Fruit fly (Drosophila melanogaster): Measurements from ENCODE around the gene CG10163.

The CG10163 gene

DNA sequence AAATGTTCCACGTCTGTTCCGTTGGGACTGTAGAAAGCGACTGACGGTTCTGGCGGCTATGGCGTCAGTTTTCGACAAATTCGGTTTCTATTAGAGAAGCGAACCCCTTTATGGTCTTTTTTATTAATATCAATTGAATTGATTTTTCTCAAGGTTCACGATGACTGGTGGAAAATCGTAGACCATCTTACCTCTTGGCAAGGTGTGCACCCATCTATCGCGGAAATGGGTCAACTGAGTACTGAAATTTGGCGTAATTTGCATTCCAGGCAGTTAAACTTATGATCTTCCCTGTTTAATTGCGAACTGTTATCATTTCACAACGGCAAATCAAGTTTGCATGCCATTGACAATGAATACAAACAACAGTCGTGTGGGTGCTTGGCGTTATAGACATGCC is 18.6 kb downstream of the CG10163 start, which contains the start of gene CG10226:
TSS of gene CG10226 (minus strand) at position 101 of the 400 bp plus-strand sequence.
- TF ChIP-seq Pif1B (GFP tag; optimal IDR thresholded peaks at IDR 0.05): no peak
- no peak for TF ChIP-seq CG32121 (GFP tag; IDR thresholded peaks at IDR 0.05)
- no peak for TF ChIP-seq CG12605 (GFP tag; IDR thresholded peaks at IDR 0.05)
- TF ChIP-seq CG8301 (tag; optimal IDR thresholded peaks at IDR 0.05): no peak
- no peak for TF ChIP-seq CG14655 (GFP tag; optimal IDR thresholded peaks at IDR 0.05)
- TF ChIP-seq CG10348 (GFP tag; IDR thresholded peaks at IDR 0.05): no peak
- no peak for TF ChIP-seq CG9948 (tag; optimal IDR thresholded peaks at IDR 0.05)
- no peak for TF ChIP-seq CG13204 (GFP tag; optimal IDR thresholded peaks at IDR 0.05)
- no peak for TF ChIP-seq gl (tag; optimal IDR thresholded peaks at IDR 0.05)
- no peak for TF ChIP-seq Ets98B (GFP tag; IDR thresholded peaks at IDR 0.05)
- TF ChIP-seq fd96Ca (GFP tag; IDR thresholded peaks at IDR 0.05): no peak

DNA sequence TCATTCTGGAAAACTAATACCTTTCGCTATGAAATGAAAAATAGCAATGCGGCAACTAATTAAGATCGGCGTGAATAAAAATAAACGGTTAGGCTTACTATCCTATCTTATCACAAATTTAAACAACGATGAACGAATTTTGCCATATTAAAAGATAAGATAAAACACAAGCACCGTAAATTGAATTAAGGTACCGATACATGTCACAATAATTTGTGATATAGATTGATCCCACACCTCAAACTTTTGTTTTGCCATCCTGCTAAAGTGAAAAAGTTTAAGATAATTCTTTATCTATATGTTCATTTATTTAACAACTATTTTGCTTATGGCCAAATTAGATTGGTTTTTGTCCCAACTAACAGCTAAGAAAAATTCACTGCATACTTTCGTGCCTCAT is 24.5 kb downstream of the CG10163 start, which contains the start of gene CG42714:
TSS of gene CG42714 (minus strand) at position 22 of the 400 bp plus-strand sequence.
- TF ChIP-seq D1 (tag; optimal IDR thresholded peaks at IDR 0.05): no peak
- no peak for TF ChIP-seq CG17806 (tag; optimal IDR thresholded peaks at IDR 0.05)
- TF ChIP-seq CG9948 (tag; optimal IDR thresholded peaks at IDR 0.05): no peak
- no peak for TF ChIP-seq EcR (GFP tag; optimal IDR thresholded peaks at IDR 0.05)

DNA sequence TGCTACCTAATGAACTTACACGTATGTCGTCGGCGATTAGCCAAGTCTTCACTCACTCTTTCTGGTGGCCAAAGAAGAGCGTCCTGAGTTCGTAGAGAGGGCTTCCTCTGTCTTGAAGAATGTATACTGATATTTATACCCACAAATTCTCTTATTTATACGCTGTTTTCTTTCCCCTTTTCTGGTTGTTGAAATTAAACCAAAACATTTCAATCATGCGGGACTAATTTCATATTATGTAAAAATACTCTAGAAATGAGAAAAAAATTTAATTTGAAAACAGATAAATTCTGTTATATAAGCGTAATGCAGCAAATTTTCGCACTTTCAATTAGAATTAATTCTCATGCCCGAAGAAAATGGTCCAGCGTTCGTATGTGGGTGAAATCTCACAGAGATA is 25.3 kb downstream of the CG10163 start, which contains the start of gene BG642312:
TSS of gene BG642312 (minus strand) at position 101 of the 400 bp plus-strand sequence.
- TF ChIP-seq CG4496 (GFP tag; IDR thresholded peaks at IDR 0.05) (no peak), EcR (GFP tag; optimal IDR thresholded peaks at IDR 0.05) (no peak), Pif1A (GFP tag; optimal IDR thresholded peaks at IDR 0.05) (no peak), CG8301 (tag; optimal IDR thresholded peaks at IDR 0.05) (no peak), CG15710 (tag; optimal IDR thresholded peaks at IDR 0.05) (no peak), CG8159 (tag; optimal IDR thresholded peaks at IDR 0.05) (no peak), D1 (tag; optimal IDR thresholded peaks at IDR 0.05) (no peak), fd96Ca (GFP tag; IDR thresholded peaks at IDR 0.05) (no peak), CG34367 (tag; optimal IDR thresholded peaks at IDR 0.05) (no peak), CG12605 (GFP tag; IDR thresholded peaks at IDR 0.05) (no peak), Ets98B (GFP tag; IDR thresholded peaks at IDR 0.05) (no peak), CG17806 (tag; optimal IDR thresholded peaks at IDR 0.05) (no peak)

- TF ChIP-seq CG15710 (tag; optimal IDR thresholded peaks at IDR 0.05): no peak
- TF ChIP-seq rn (GFP tag; IDR thresholded peaks at IDR 0.05): no peak
- no peak for TF ChIP-seq CG9948 (tag; optimal IDR thresholded peaks at IDR 0.05)
- TF ChIP-seq CG34367 (tag; optimal IDR thresholded peaks at IDR 0.05): no peak
- TF ChIP-seq CG10348 (GFP tag; IDR thresholded peaks at IDR 0.05): no peak
- no peak for TF ChIP-seq Ets98B (GFP tag; IDR thresholded peaks at IDR 0.05)
- no peak for TF ChIP-seq Snoo (tag; optimal IDR thresholded peaks at IDR 0.05)
- TF ChIP-seq CG14655 (GFP tag; optimal IDR thresholded peaks at IDR 0.05): no peak
- TF ChIP-seq CG13204 (GFP tag; optimal IDR thresholded peaks at IDR 0.05): no peak
- TF ChIP-seq CG17806 (tag; optimal IDR thresholded peaks at IDR 0.05): no peak
- no peak for TF ChIP-seq gl (tag; optimal IDR thresholded peaks at IDR 0.05)
Observed at dm6 chr3L:6232261-6232660, 26.3 kb downstream of the CG10163 start, which contains the start of gene CG13299. CG13299 (minus strand) TSS chr3L:6232361.

dm6 chr3L:6220187-6220586 is 38.4 kb downstream of the CG10163 start, which contains the start of gene CG33946:
CG33946 (plus strand) TSS chr3L:6220578.
- TF ChIP-seq EcR (GFP tag; optimal IDR thresholded peaks at IDR 0.05) (no peak), Snoo (tag; optimal IDR thresholded peaks at IDR 0.05) (peak; percentile 66), CG10348 (GFP tag; IDR thresholded peaks at IDR 0.05) (peak; percentile 57; the same call in 1 of the 2 replicates), Ets98B (GFP tag; IDR thresholded peaks at IDR 0.05) (peak; percentile 55), CG32121 (GFP tag; IDR thresholded peaks at IDR 0.05) (peak; percentile 76), rn (GFP tag; IDR thresholded peaks at IDR 0.05) (peak; percentile 54), CG34367 (tag; optimal IDR thresholded peaks at IDR 0.05) (no peak), CG14655 (GFP tag; optimal IDR thresholded peaks at IDR 0.05) (peak; percentile 70), CG8301 (tag; optimal IDR thresholded peaks at IDR 0.05) (peak; percentile 63), Pif1A (GFP tag; optimal IDR thresholded peaks at IDR 0.05) (no peak), CG12605 (GFP tag; IDR thresholded peaks at IDR 0.05) (peak; percentile 50), CG17806 (tag; optimal IDR thresholded peaks at IDR 0.05) (peak; percentile 35), Pif1B (GFP tag; optimal IDR thresholded peaks at IDR 0.05) (no peak), CG9948 (tag; optimal IDR thresholded peaks at IDR 0.05) (peak; percentile 41), CG8159 (tag; optimal IDR thresholded peaks at IDR 0.05) (no peak), CG13204 (GFP tag; optimal IDR thresholded peaks at IDR 0.05) (no peak), CG15710 (tag; optimal IDR thresholded peaks at IDR 0.05) (no peak), gl (tag; optimal IDR thresholded peaks at IDR 0.05) (no peak), CG4496 (GFP tag; IDR thresholded peaks at IDR 0.05) (peak; percentile 86), fd96Ca (GFP tag; IDR thresholded peaks at IDR 0.05) (peak; percentile 86), D1 (tag; optimal IDR thresholded peaks at IDR 0.05) (no peak)

dm6 chr3L:6218517-6219155 is 39.9 kb downstream of the CG10163 start:
- TF ChIP-seq Pif1A (GFP tag; optimal IDR thresholded peaks at IDR 0.05) (peak; percentile 49), CG9948 (tag; optimal IDR thresholded peaks at IDR 0.05) (no peak), CG13204 (GFP tag; optimal IDR thresholded peaks at IDR 0.05) (peak; percentile 11), Ets98B (GFP tag; IDR thresholded peaks at IDR 0.05) (peak; percentile 68; the same call in 1 of the 2 replicates), CG34367 (tag; optimal IDR thresholded peaks at IDR 0.05) (no peak), fd96Ca (GFP tag; IDR thresholded peaks at IDR 0.05) (no peak), CG8159 (tag; optimal IDR thresholded peaks at IDR 0.05) (peak; percentile 35), D1 (tag; optimal IDR thresholded peaks at IDR 0.05) (no peak), CG17806 (tag; optimal IDR thresholded peaks at IDR 0.05) (no peak), EcR (GFP tag; optimal IDR thresholded peaks at IDR 0.05) (peak; percentile 57), CG15710 (tag; optimal IDR thresholded peaks at IDR 0.05) (peak; percentile 19), CG4496 (GFP tag; IDR thresholded peaks at IDR 0.05) (peak; percentile 66; the same call in 2 of the 3 replicates), Snoo (tag; optimal IDR thresholded peaks at IDR 0.05) (peak; percentile 7), Pif1B (GFP tag; optimal IDR thresholded peaks at IDR 0.05) (peak; percentile 49), gl (tag; optimal IDR thresholded peaks at IDR 0.05) (peak; percentile 61), CG12605 (GFP tag; IDR thresholded peaks at IDR 0.05) (peak; percentile 84)

Measured in whole organism, pupa.